Worm (Caenorhabditis elegans) whole organism, L2 larva: Measurements from ENCODE around the gene F49E12.12.

ENCODE experiments used
- C34F6.9 ChIP-seq: fragments of 150-350 bp; optimal IDR thresholded peaks from 2 replicates; lab custom pipeline; 2014; ENCODE audit warnings: missing biosample characterization, missing genetic modification characterization
- F13H6.1 ChIP-seq: sonication (generic microtip); optimal IDR thresholded peaks from 2 replicates; lab custom pipeline; 2016; ENCODE audit warnings: missing genetic modification characterization, missing compliant biosample characterization
- R02D3.7 ChIP-seq: fragments of 150-350 bp; optimal IDR thresholded peaks from 2 replicates; lab custom pipeline; 2014; ENCODE audit warnings: missing biosample characterization, missing genetic modification characterization
- Y55F3AM.14 ChIP-seq: fragments of 200-800 bp; sonication (Bioruptor generic); optimal IDR thresholded peaks from 2 replicates; lab custom pipeline; 2018; ENCODE audit warnings: mild to moderate bottlenecking, missing genetic modification characterization, missing compliant biosample characterization
- ZK546.5 ChIP-seq: sonication (generic microtip); optimal IDR thresholded peaks from 2 replicates; lab custom pipeline; 2017; ENCODE audit warnings: missing biosample characterization, missing genetic modification characterization
- alr-1 ChIP-seq: fragments of 150-350 bp; optimal IDR thresholded peaks from 2 replicates; lab custom pipeline; 2014; ENCODE audit warnings: missing biosample characterization, missing genetic modification characterization
- aly-2 ChIP-seq: fragments of 150-350 bp; optimal IDR thresholded peaks from 2 replicates; lab custom pipeline; 2014; ENCODE audit warnings: missing biosample characterization, missing genetic modification characterization
- ama-1 ChIP-seq: fragments of 150-350 bp; optimal IDR thresholded peaks from 2 replicates; lab custom pipeline; 2018; ENCODE audit warnings: inconsistent platforms
- blmp-1 ChIP-seq: sonication (generic microtip); optimal IDR thresholded peaks from 2 replicates; lab custom pipeline; 2017; ENCODE audit warnings: missing genetic modification characterization, mild to moderate bottlenecking, missing compliant biosample characterization, antibody characterized with exemption, moderate library complexity; ENCODE audit not compliant: insufficient read depth
- crh-2 ChIP-seq: sonication (generic microtip); optimal IDR thresholded peaks from 2 replicates; lab custom pipeline; 2017; ENCODE audit warnings: missing biosample characterization, missing genetic modification characterization
- egl-27 ChIP-seq: sonication (generic microtip); optimal IDR thresholded peaks from 3 replicates; lab custom pipeline; 2017; ENCODE audit warnings: missing biosample characterization, missing genetic modification reagents, missing genetic modification characterization
- elt-1 ChIP-seq: fragments of 150-350 bp; optimal IDR thresholded peaks from 2 replicates; lab custom pipeline; 2014; ENCODE audit warnings: missing biosample characterization, missing genetic modification characterization
- fos-1 ChIP-seq: fragments of 150-350 bp; optimal IDR thresholded peaks from 2 replicates; lab custom pipeline; 2014; ENCODE audit warnings: missing biosample characterization, missing genetic modification characterization
- gmeb-1 ChIP-seq: fragments of 150-350 bp; optimal IDR thresholded peaks from 2 replicates; lab custom pipeline; 2014; ENCODE audit warnings: missing biosample characterization, missing genetic modification characterization
- lin-13 ChIP-seq: fragments of 150-350 bp; optimal IDR thresholded peaks from 2 replicates; lab custom pipeline; 2014; ENCODE audit warnings: missing biosample characterization, missing genetic modification reagents, missing genetic modification characterization
- lin-39 ChIP-seq: fragments of 150-350 bp; optimal IDR thresholded peaks from 2 replicates; lab custom pipeline; 2014; ENCODE audit warnings: missing biosample characterization, missing genetic modification reagents, missing genetic modification characterization
- lsy-2 ChIP-seq, 2 experiments: fragments of 150-350 bp in 1 of 2; sonication (generic microtip) in 1 of 2; optimal IDR thresholded peaks; 2 replicates each; lab custom pipeline; 2014 to 2017; ENCODE audit warnings: missing biosample characterization in 2 of 2, missing genetic modification characterization in 2 of 2
- mab-5 ChIP-seq: fragments of 150-350 bp; optimal IDR thresholded peaks from 2 replicates; lab custom pipeline; 2014; ENCODE audit warnings: missing biosample characterization, missing genetic modification characterization
- mbf-1 ChIP-seq: sonication (generic microtip); optimal IDR thresholded peaks from 2 replicates; lab custom pipeline; 2017; ENCODE audit warnings: missing biosample characterization, missing genetic modification characterization
- mdl-1 ChIP-seq, 2 experiments: fragments of 150-350 bp in 1 of 2; sonication (generic microtip) in 1 of 2; optimal IDR thresholded peaks; 2 replicates each; lab custom pipeline; 2017; ENCODE audit warnings: missing biosample characterization in 2 of 2, missing genetic modification characterization in 2 of 2
- nhr-10 ChIP-seq: sonication (generic microtip); optimal IDR thresholded peaks from 2 replicates; lab custom pipeline; 2017; ENCODE audit warnings: missing biosample characterization, missing genetic modification characterization
- nhr-11 ChIP-seq: fragments of 150-350 bp; optimal IDR thresholded peaks from 2 replicates; lab custom pipeline; 2014; ENCODE audit warnings: missing biosample characterization, missing genetic modification characterization
- nhr-12 ChIP-seq: fragments of 150-350 bp; optimal IDR thresholded peaks from 2 replicates; lab custom pipeline; 2014; ENCODE audit warnings: missing biosample characterization, missing genetic modification characterization
- nhr-129 ChIP-seq: fragments of 150-350 bp; optimal IDR thresholded peaks from 2 replicates; lab custom pipeline; 2014; ENCODE audit warnings: missing biosample characterization, missing genetic modification characterization
- nhr-21 ChIP-seq: fragments of 150-350 bp; optimal IDR thresholded peaks from 2 replicates; lab custom pipeline; 2014; ENCODE audit warnings: missing biosample characterization, missing genetic modification characterization
- nhr-23 ChIP-seq: fragments of 150-350 bp; optimal IDR thresholded peaks from 2 replicates; lab custom pipeline; 2014; ENCODE audit warnings: missing biosample characterization, missing genetic modification reagents, missing genetic modification characterization
- nhr-237 ChIP-seq: fragments of 150-350 bp; optimal IDR thresholded peaks from 2 replicates; lab custom pipeline; 2014; ENCODE audit warnings: missing biosample characterization, missing genetic modification characterization
- nhr-6 ChIP-seq: fragments of 150-350 bp; optimal IDR thresholded peaks from 2 replicates; lab custom pipeline; 2014; ENCODE audit warnings: missing biosample characterization, missing genetic modification characterization
- nhr-77 ChIP-seq: fragments of 150-350 bp; optimal IDR thresholded peaks from 2 replicates; lab custom pipeline; 2014; ENCODE audit warnings: missing biosample characterization, missing genetic modification characterization
- peb-1 ChIP-seq: fragments of 150-350 bp; optimal IDR thresholded peaks from 2 replicates; lab custom pipeline; 2014; ENCODE audit warnings: missing biosample characterization, missing genetic modification characterization
- sma-3 ChIP-seq: sonication (generic microtip); optimal IDR thresholded peaks from 2 replicates; lab custom pipeline; 2016; ENCODE audit warnings: missing genetic modification reagents, missing genetic modification characterization, missing compliant biosample characterization
- sma-9 ChIP-seq, 2 experiments: fragments of 150-350 bp in 1 of 2; sonication (generic microtip) in 1 of 2; optimal IDR thresholded peaks; 2 replicates each; lab custom pipeline; 2014 to 2016; ENCODE audit warnings: missing genetic modification characterization in 2 of 2, mild to moderate bottlenecking in 1 of 2, missing biosample characterization in 1 of 2, missing compliant biosample characterization in 1 of 2, missing genetic modification reagents in 1 of 2, moderate library complexity in 1 of 2
- snpc-4 ChIP-seq: fragments of 150-350 bp; optimal IDR thresholded peaks from 2 replicates; lab custom pipeline; 2014; ENCODE audit warnings: missing biosample characterization, missing genetic modification characterization
- unc-39 ChIP-seq: fragments of 150-350 bp; optimal IDR thresholded peaks from 2 replicates; lab custom pipeline; 2014; ENCODE audit warnings: missing biosample characterization, missing genetic modification characterization
- unc-55 ChIP-seq: fragments of 150-350 bp; sonication (generic microtip); optimal IDR thresholded peaks from 3 replicates; lab custom pipeline; 2014; ENCODE audit warnings: missing biosample characterization, missing genetic modification reagents, missing genetic modification characterization
- unc-62 ChIP-seq: fragments of 150-350 bp; optimal IDR thresholded peaks from 2 replicates; lab custom pipeline; 2014; ENCODE audit warnings: missing biosample characterization, missing genetic modification reagents, missing genetic modification characterization
- ztf-1 ChIP-seq: fragments of 200-800 bp; sonication (Bioruptor generic); conservative IDR thresholded peaks from 2 replicates; pipeline ENCODE4 v1.3.6; 2022; ENCODE audit warnings: missing genetic modification characterization, missing compliant biosample characterization
- ztf-11 ChIP-seq: sonication (generic microtip); optimal IDR thresholded peaks from 2 replicates; lab custom pipeline; 2017; ENCODE audit warnings: missing biosample characterization, missing genetic modification characterization

Gene F49E12.12

DNA sequence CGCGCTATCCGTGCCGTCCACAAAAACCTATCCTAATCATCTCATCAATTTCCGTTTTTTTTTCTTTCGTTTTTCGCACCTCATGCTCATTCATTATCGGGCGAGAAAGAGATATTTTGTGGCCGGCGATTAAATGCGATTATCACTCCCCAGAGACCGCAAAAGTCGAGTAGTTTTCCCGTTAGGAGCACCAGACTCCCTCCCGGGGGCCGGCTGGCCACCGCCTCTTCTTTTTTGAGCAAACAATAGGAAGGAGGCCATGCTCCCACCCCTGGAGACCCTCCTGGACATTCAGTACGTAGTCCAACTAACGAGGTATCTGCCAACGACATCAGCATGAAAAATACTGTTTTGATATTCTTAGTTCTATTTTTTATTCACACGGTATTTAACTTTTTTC, 20.8 kb upstream of the F49E12.12 start, which contains the start of gene M195.2:
Gene M195.2 (plus strand): TSS at position 301 of the 400 bp plus-strand sequence.
- TF ChIP-seq gmeb-1 (tag; lab: Kevin White, UChicago) (no peak), F13H6.1 (tag; lab: Kevin White, UChicago) (no peak), C34F6.9 (tag; lab: Kevin White, UChicago) (no peak), unc-62 (GFP tag; lab: Kevin White, UChicago) (no peak), lsy-2 (tag; optimal IDR thresholded peaks at IDR 0.05; lab: Kevin White, UChicago) (no peak), nhr-10 (no peak), nhr-11 (tag; lab: Kevin White, UChicago) (no peak), Y55F3AM.14 (GFP tag; lab: Kevin White, UChicago) (no peak), ZK546.5 (tag; lab: Kevin White, UChicago) (no peak), ama-1 (no peak), nhr-21 (tag; lab: Kevin White, UChicago) (no peak), ztf-1 (no peak), elt-1 (tag; lab: Kevin White, UChicago) (no peak), nhr-23 (tag; lab: Kevin White, UChicago) (no peak), ztf-11 (tag; lab: Kevin White, UChicago) (no peak), mbf-1 (tag; lab: Kevin White, UChicago) (no peak)

DNA sequence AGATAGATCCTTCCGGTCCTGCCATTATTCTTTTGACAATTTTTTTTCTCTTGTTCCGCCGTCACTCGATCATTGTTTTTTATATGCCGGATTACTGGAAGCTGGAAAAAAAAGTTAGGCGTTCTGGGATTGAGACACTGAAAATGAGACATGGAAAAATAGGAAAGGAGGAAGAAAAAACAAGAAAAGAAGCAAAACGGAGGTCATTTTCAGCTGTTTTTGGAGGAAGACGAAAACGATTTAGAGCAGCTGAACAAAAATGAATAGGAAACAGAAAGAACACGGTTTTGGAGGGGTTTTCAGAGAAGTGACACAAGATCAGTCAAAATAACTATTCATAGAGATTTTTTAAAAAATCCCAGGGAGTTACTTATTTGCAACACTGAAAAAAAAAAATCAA, 12.2 kb upstream of the F49E12.12 start, which contains the start of gene amt-3:
Gene amt-3 (minus strand): TSS at position 101 of the 400 bp plus-strand sequence.
- TF ChIP-seq aly-2 (no peak), lin-39 (no peak), blmp-1 (tag; lab: Kevin White, UChicago) (no peak), ztf-11 (tag; lab: Kevin White, UChicago) (no peak), unc-62 (GFP tag; lab: Kevin White, UChicago) (no peak), fos-1 (tag; lab: Kevin White, UChicago) (no peak), nhr-77 (no peak), R02D3.7 (no peak), crh-2 (tag; lab: Kevin White, UChicago) (no peak), unc-39 (tag; lab: Kevin White, UChicago) (no peak), nhr-21 (tag; lab: Kevin White, UChicago) (no peak), peb-1 (no peak), egl-27 (tag; lab: Kevin White, UChicago) (no peak), nhr-10 (no peak), ZK546.5 (tag; lab: Kevin White, UChicago) (no peak), nhr-12 (tag; lab: Kevin White, UChicago) (no peak), nhr-129 (tag; lab: Kevin White, UChicago) (no peak), ztf-1 (no peak)

DNA sequence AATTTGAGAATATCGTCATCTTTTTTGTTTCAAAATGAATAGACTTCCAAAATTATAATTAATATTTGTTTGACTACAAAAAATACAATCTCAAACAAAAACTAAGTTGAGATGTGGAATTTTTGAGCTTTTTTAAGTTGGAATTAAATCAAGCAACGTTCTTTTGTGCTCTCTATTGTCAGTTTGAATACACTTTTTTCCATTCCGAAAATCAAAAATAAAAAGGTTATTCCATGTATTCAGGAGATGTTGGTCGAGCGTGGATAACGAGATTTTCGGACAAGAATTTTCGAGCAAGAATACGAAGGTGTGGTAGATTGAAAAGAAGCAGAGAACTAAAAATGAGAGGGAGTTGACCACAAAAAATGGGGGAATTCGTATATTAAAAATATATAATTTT, 11.1 kb upstream of the F49E12.12 start:
- no peak for TF ChIP-seq gmeb-1 (tag; lab: Kevin White, UChicago)
- TF ChIP-seq nhr-23 (tag; lab: Kevin White, UChicago) = no peak
- TF ChIP-seq nhr-129 (tag; lab: Kevin White, UChicago) = no peak
- no peak for TF ChIP-seq Y55F3AM.14 (GFP tag; lab: Kevin White, UChicago)
- no peak for TF ChIP-seq lin-39
- TF ChIP-seq ztf-11 (tag; lab: Kevin White, UChicago) = no peak
- TF ChIP-seq sma-3 (GFP tag; lab: Kevin White, UChicago) = no peak
- no peak for TF ChIP-seq R02D3.7
- TF ChIP-seq nhr-10 = no peak
- TF ChIP-seq nhr-12 (tag; lab: Kevin White, UChicago) = no peak
- TF ChIP-seq elt-1 (tag; lab: Kevin White, UChicago) = no peak
- TF ChIP-seq lsy-2 (tag; optimal IDR thresholded peaks at IDR 0.05; lab: Kevin White, UChicago) = no peak
- TF ChIP-seq lin-13 (GFP tag; lab: Kevin White, UChicago) = no peak
- no peak for TF ChIP-seq alr-1 (tag; lab: Kevin White, UChicago)
- TF ChIP-seq snpc-4 = no peak
- no peak for TF ChIP-seq nhr-77

DNA sequence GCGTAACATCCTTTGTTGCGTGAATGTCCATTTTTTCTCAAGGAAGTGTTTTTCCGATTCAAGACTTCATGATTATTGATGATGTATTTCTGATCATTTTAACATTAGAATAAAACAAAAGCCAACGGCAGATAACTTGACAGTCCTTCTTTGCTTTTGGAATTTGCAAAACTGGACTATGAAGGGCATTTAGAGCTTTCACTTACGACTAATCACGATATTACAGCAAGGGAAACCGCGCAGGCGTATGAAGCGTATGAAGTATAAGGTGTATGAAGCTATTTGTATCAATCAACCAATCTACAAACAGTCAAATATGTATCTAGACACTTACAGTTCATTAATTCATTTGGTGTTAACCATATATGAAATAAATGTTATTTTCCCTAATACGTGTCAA, 3.6 kb upstream of the F49E12.12 start:
- TF ChIP-seq lsy-2 (tag; optimal IDR thresholded peaks at IDR 0.05; lab: Kevin White, UChicago) (no peak), sma-9 (GFP tag; optimal IDR thresholded peaks at IDR 0.05; lab: Kevin White, UChicago) (no peak), sma-9 (tag; optimal IDR thresholded peaks at IDR 0.05; lab: Kevin White, UChicago) (no peak), mdl-1 (tag; optimal IDR thresholded peaks at IDR 0.05; lab: Kevin White, UChicago) (no peak), nhr-237 (tag; lab: Kevin White, UChicago) (no peak), elt-1 (tag; lab: Kevin White, UChicago) (no peak), ama-1 (no peak), mab-5 (tag; lab: Kevin White, UChicago) (no peak), lin-13 (GFP tag; lab: Kevin White, UChicago) (no peak), nhr-6 (tag; lab: Kevin White, UChicago) (no peak), unc-55 (GFP tag; lab: Kevin White, UChicago) (no peak), ZK546.5 (tag; lab: Kevin White, UChicago) (no peak)
- TF ChIP-seq, all 48 proteins: peak for 0
